Worm (Caenorhabditis elegans) whole organism, early embryonic: Measurements from ENCODE around the gene F09C6.16.

Experiments
- B0310.2 ChIP-seq: sonication (generic microtip); optimal IDR thresholded peaks from 2 replicates; lab custom pipeline; 2016; ENCODE audit warnings: mild to moderate bottlenecking, missing genetic modification characterization, missing compliant biosample characterization
- F13C5.2 ChIP-seq: sonication (generic microtip); optimal IDR thresholded peaks from 2 replicates; lab custom pipeline; 2017; ENCODE audit warnings: mild to moderate bottlenecking, missing genetic modification characterization, inconsistent platforms, missing compliant biosample characterization
- aly-1 ChIP-seq: sonication (generic microtip); optimal IDR thresholded peaks from 2 replicates; lab custom pipeline; 2016; ENCODE audit warnings: missing genetic modification characterization, missing compliant biosample characterization
- ama-1 ChIP-seq: fragments of 150-350 bp; optimal IDR thresholded peaks from 2 replicates; lab custom pipeline; 2014
- ceh-13 ChIP-seq: fragments of 200-800 bp; sonication (Bioruptor generic); optimal IDR thresholded peaks from 2 replicates; lab custom pipeline; 2018; ENCODE audit warnings: mild to moderate bottlenecking, missing genetic modification characterization, missing compliant biosample characterization
- ceh-36 ChIP-seq: sonication (generic microtip); optimal IDR thresholded peaks from 2 replicates; lab custom pipeline; 2016; ENCODE audit warnings: missing genetic modification characterization, inconsistent platforms, missing compliant biosample characterization
- ets-7 ChIP-seq: sonication (generic microtip); optimal IDR thresholded peaks from 2 replicates; lab custom pipeline; 2016; ENCODE audit warnings: missing genotype, missing genetic modification characterization, missing compliant biosample characterization
- hmbx-1 ChIP-seq: sonication (generic microtip); optimal IDR thresholded peaks from 2 replicates; lab custom pipeline; 2016; ENCODE audit warnings: mild to moderate bottlenecking, missing genetic modification characterization, missing compliant biosample characterization
- hmg-4 ChIP-seq: fragments of 200-800 bp; sonication (Bioruptor generic); optimal IDR thresholded peaks from 2 replicates; lab custom pipeline; 2018; ENCODE audit warnings: mild to moderate bottlenecking, missing genetic modification characterization, missing compliant biosample characterization
- hnd-1 ChIP-seq: sonication (generic microtip); optimal IDR thresholded peaks from 2 replicates; lab custom pipeline; 2016; ENCODE audit warnings: missing genetic modification characterization, missing compliant biosample characterization
- pes-1 ChIP-seq: fragments of 200-800 bp; sonication (Bioruptor generic); IDR thresholded peaks from 2 replicates; pipeline ENCODE4 v1.3.6; 2022; ENCODE audit warnings: missing genetic modification reagents, missing genetic modification characterization, missing compliant biosample characterization
- scrt-1 ChIP-seq: fragments of 200-800 bp; sonication (Bioruptor generic); IDR thresholded peaks from 2 replicates; pipeline ENCODE4 v1.3.6; 2022; ENCODE audit warnings: missing genetic modification characterization, missing compliant biosample characterization
- tbx-11 ChIP-seq: fragments of 200-800 bp; sonication (Bioruptor generic); IDR thresholded peaks from 2 replicates; pipeline ENCODE4 v1.3.6; 2022; ENCODE audit warnings: missing genetic modification characterization, missing compliant biosample characterization
- tbx-37 ChIP-seq: fragments of 200-800 bp; sonication (Bioruptor generic); conservative IDR thresholded peaks from 2 replicates; pipeline ENCODE4 v1.3.6; 2022; ENCODE audit warnings: missing genetic modification reagents, missing genetic modification characterization, missing compliant biosample characterization

DNA sequence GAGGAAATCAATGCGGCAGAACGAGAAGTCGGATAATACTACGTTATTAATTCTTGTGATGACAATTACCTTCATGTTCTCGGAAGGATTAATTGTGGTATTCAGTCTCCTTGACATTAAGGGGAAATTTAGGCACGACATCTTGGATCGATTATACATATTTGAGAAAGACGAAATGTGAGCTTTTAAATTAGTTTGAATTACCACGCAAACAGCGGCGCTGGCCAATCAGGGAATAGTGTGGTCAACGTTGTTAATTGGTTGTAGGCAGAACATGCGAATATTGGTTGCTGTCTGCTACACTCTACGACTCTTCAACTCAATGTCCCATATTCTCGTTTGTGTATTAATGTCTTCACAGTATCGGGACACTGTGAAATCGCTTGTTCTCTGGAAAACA lies 34.8 kb downstream of the F09C6.16 start, which contains the start of gene F49A5.10:
- TF ChIP-seq ets-7 (tag; lab: Kevin White, UChicago) (no peak), ama-1 (no peak), scrt-1 (GFP tag; lab: Robert Waterston, UW) (no peak), hmg-4 (no peak), hnd-1 (tag; lab: Kevin White, UChicago) (no peak), tbx-37 (no peak), F13C5.2 (tag; lab: Kevin White, UChicago) (no peak), pes-1 (GFP tag; lab: Robert Waterston, UW) (no peak), ceh-13 (no peak), aly-1 (no peak), tbx-11 (GFP tag; lab: Robert Waterston, UW) (no peak), hmbx-1 (tag; lab: Kevin White, UChicago) (no peak), ceh-36 (tag; lab: Kevin White, UChicago) (no peak), B0310.2 (no peak)
